Worm (Caenorhabditis elegans) whole organism, late embryonic: ENCODE measurements around the gene C33D9.13.

Experiments used
- F13H6.1 ChIP-seq: sonication (generic microtip); optimal IDR thresholded peaks from 2 replicates; lab custom pipeline; 2016; ENCODE audit warnings: missing genetic modification characterization, missing compliant biosample characterization
- ahr-1 ChIP-seq: sonication (generic microtip); optimal IDR thresholded peaks from 2 replicates; lab custom pipeline; 2016; ENCODE audit warnings: missing genetic modification characterization, missing compliant biosample characterization
- ceh-2 ChIP-seq: sonication (generic microtip); optimal IDR thresholded peaks from 2 replicates; lab custom pipeline; 2016; ENCODE audit warnings: missing genotype, missing genetic modification characterization, missing compliant biosample characterization
- ceh-24 ChIP-seq: sonication (generic microtip); optimal IDR thresholded peaks from 2 replicates; lab custom pipeline; 2016; ENCODE audit warnings: mild to moderate bottlenecking, missing genetic modification characterization, missing compliant biosample characterization
- ceh-30 ChIP-seq: fragments of 150-350 bp; optimal IDR thresholded peaks from 2 replicates; lab custom pipeline; 2014; ENCODE audit warnings: missing biosample characterization, missing genetic modification characterization
- ceh-34 ChIP-seq: sonication (generic microtip); optimal IDR thresholded peaks from 2 replicates; lab custom pipeline; 2016; ENCODE audit warnings: mild to moderate bottlenecking, missing genetic modification characterization, missing compliant biosample characterization
- ceh-48 ChIP-seq: sonication (generic microtip); optimal IDR thresholded peaks from 2 replicates; lab custom pipeline; 2016; ENCODE audit warnings: missing genetic modification characterization, inconsistent platforms, missing compliant biosample characterization
- ceh-6 ChIP-seq: fragments of 200-800 bp; sonication (Bioruptor generic); optimal IDR thresholded peaks from 2 replicates; lab custom pipeline; 2018; ENCODE audit warnings: mild to moderate bottlenecking, missing genetic modification characterization, missing compliant biosample characterization
- dmd-4 ChIP-seq: sonication (generic microtip); optimal IDR thresholded peaks from 2 replicates; lab custom pipeline; 2016; ENCODE audit warnings: borderline replicate concordance, missing genetic modification characterization, missing compliant biosample characterization
- dve-1 ChIP-seq: sonication (generic microtip); optimal IDR thresholded peaks from 2 replicates; lab custom pipeline; 2017; ENCODE audit warnings: antibody characterized with exemption, mild to moderate bottlenecking, missing genetic modification characterization, missing compliant biosample characterization
- fax-1 ChIP-seq: sonication (generic microtip); optimal IDR thresholded peaks from 2 replicates; lab custom pipeline; 2016; ENCODE audit warnings: missing genotype, missing genetic modification characterization, missing compliant biosample characterization
- gmeb-2 ChIP-seq: sonication (generic microtip); optimal IDR thresholded peaks from 2 replicates; lab custom pipeline; 2016; ENCODE audit warnings: missing genetic modification characterization, inconsistent platforms, missing compliant biosample characterization
- hlh-15 ChIP-seq: sonication (generic microtip); optimal IDR thresholded peaks from 2 replicates; lab custom pipeline; 2016; ENCODE audit warnings: missing genetic modification characterization, missing compliant biosample characterization
- hlh-30 ChIP-seq: sonication (generic microtip); optimal IDR thresholded peaks from 2 replicates; lab custom pipeline; 2017; ENCODE audit warnings: antibody characterized with exemption, missing genetic modification characterization, missing compliant biosample characterization; ENCODE audit not compliant: insufficient read depth
- hlh-8 ChIP-seq: sonication (generic microtip); optimal IDR thresholded peaks from 2 replicates; lab custom pipeline; 2016; ENCODE audit warnings: missing genotype, missing genetic modification characterization, missing compliant biosample characterization
- lim-6 ChIP-seq: sonication (generic microtip); optimal IDR thresholded peaks from 2 replicates; lab custom pipeline; 2016; ENCODE audit warnings: missing genetic modification characterization, missing compliant biosample characterization
- lin-11 ChIP-seq: fragments of 200-800 bp; sonication (Bioruptor generic); optimal IDR thresholded peaks from 2 replicates; lab custom pipeline; 2018; ENCODE audit warnings: mild to moderate bottlenecking, missing genetic modification characterization, missing compliant biosample characterization
- nfya-1 ChIP-seq: sonication (generic microtip); optimal IDR thresholded peaks from 2 replicates; lab custom pipeline; 2017; ENCODE audit warnings: missing genetic modification characterization, mild to moderate bottlenecking, missing compliant biosample characterization, antibody characterized with exemption, moderate library complexity
- nhr-11 ChIP-seq: fragments of 150-350 bp; optimal IDR thresholded peaks from 2 replicates; lab custom pipeline; 2014; ENCODE audit warnings: missing biosample characterization, missing genetic modification characterization
- npax-4 ChIP-seq: sonication (generic microtip); optimal IDR thresholded peaks from 2 replicates; lab custom pipeline; 2016; ENCODE audit warnings: missing genetic modification characterization, missing compliant biosample characterization
- odd-2 ChIP-seq: sonication (generic microtip); optimal IDR thresholded peaks from 2 replicates; lab custom pipeline; 2017; ENCODE audit warnings: antibody characterized with exemption, mild to moderate bottlenecking, missing genetic modification characterization, missing compliant biosample characterization
- pag-3 ChIP-seq: sonication (generic microtip); optimal IDR thresholded peaks from 2 replicates; lab custom pipeline; 2016; ENCODE audit warnings: missing compliant biosample characterization, missing genetic modification characterization, borderline replicate concordance
- pax-1 ChIP-seq: fragments of 150-350 bp; optimal IDR thresholded peaks from 2 replicates; lab custom pipeline; 2014; ENCODE audit warnings: missing biosample characterization, missing genetic modification characterization
- pha-2 ChIP-seq: sonication (generic microtip); optimal IDR thresholded peaks from 2 replicates; lab custom pipeline; 2017; ENCODE audit warnings: mild to moderate bottlenecking, missing genetic modification characterization, missing compliant biosample characterization
- pha-4 ChIP-seq: fragments of 150-350 bp; optimal IDR thresholded peaks from 2 replicates; lab custom pipeline; 2018; ENCODE audit warnings: missing biosample characterization, missing genetic modification reagents, missing genetic modification characterization
- pqm-1 ChIP-seq: sonication (generic microtip); optimal IDR thresholded peaks from 2 replicates; lab custom pipeline; 2016; ENCODE audit warnings: missing genetic modification characterization, missing compliant biosample characterization
- pros-1 ChIP-seq: fragments of 150-350 bp; optimal IDR thresholded peaks from 2 replicates; lab custom pipeline; 2014; ENCODE audit warnings: missing biosample characterization, missing genetic modification reagents, missing genetic modification characterization
- rnt-1 ChIP-seq: sonication (generic microtip); optimal IDR thresholded peaks from 2 replicates; lab custom pipeline; 2016; ENCODE audit warnings: missing genetic modification characterization, missing compliant biosample characterization
- sdc-2 ChIP-seq: sonication (generic microtip); optimal IDR thresholded peaks from 2 replicates; lab custom pipeline; 2016; ENCODE audit warnings: missing genotype, missing genetic modification characterization, missing compliant biosample characterization
- sox-2 ChIP-seq: fragments of 200-800 bp; sonication (Bioruptor generic); IDR thresholded peaks from 2 replicates; pipeline ENCODE4 v1.3.6; 2022; ENCODE audit warnings: missing genetic modification reagents, missing genetic modification characterization, missing compliant biosample characterization
- sox-4 ChIP-seq: sonication (generic microtip); optimal IDR thresholded peaks from 2 replicates; lab custom pipeline; 2017; ENCODE audit warnings: mild to moderate bottlenecking, missing genetic modification characterization, inconsistent platforms, missing compliant biosample characterization
- tbx-2 ChIP-seq: sonication (generic microtip); optimal IDR thresholded peaks from 2 replicates; lab custom pipeline; 2016; ENCODE audit warnings: missing genetic modification characterization, missing compliant biosample characterization
- ttx-3 ChIP-seq: sonication (generic microtip); optimal IDR thresholded peaks from 2 replicates; lab custom pipeline; 2016; ENCODE audit warnings: missing genetic modification reagents, missing genetic modification characterization, missing compliant biosample characterization
- unc-55 ChIP-seq: sonication (generic microtip); optimal IDR thresholded peaks from 2 replicates; lab custom pipeline; 2017; ENCODE audit warnings: missing biosample characterization, missing genetic modification reagents, missing genetic modification characterization
- unc-86 ChIP-seq: sonication (generic microtip); optimal IDR thresholded peaks from 2 replicates; lab custom pipeline; 2016; ENCODE audit warnings: missing genetic modification characterization, missing compliant biosample characterization

C33D9.13 gene

ce11 chrIV:8784855-8785327 is at the start of gene C33D9.13:
Gene C33D9.13, minus strand, starts transcription at chrIV:8785277.
- TF ChIP-seq ceh-48 (tag; lab: Kevin White, UChicago) (peak; percentile 33), nhr-11 (tag; lab: Kevin White, UChicago) (no peak)

- TF ChIP-seq nfya-1 (no peak), dve-1 (tag; lab: Kevin White, UChicago) (peak; percentile 5)
Observed at ce11 chrIV:8830591-8830990, 45.5 kb upstream of the C33D9.13 start, which contains the start of gene T28C6.8. Gene T28C6.8, minus strand, starts transcription at chrIV:8830727.

ce11 chrIV:8827500-8827899 is 42.4 kb upstream of the C33D9.13 start, which contains the start of gene T28C6.7:
Gene T28C6.7, plus strand, starts transcription at chrIV:8827800.
- TF ChIP-seq unc-86 (no peak), sox-2 (GFP tag; lab: Robert Waterston, UW) (no peak)

- TF ChIP-seq hlh-30 (tag; lab: Kevin White, UChicago), result no peak
- peak; percentile 88 for TF ChIP-seq ceh-48 (tag; lab: Kevin White, UChicago)
Observed at ce11 chrIV:8826606-8827000, 41.5 kb upstream of the C33D9.13 start.

- TF ChIP-seq ttx-3 (tag; lab: Kevin White, UChicago) (no peak), lim-6 (tag; lab: Kevin White, UChicago) (no peak), hlh-15 (tag; lab: Kevin White, UChicago) (no peak), fax-1 (tag; lab: Kevin White, UChicago) (no peak), nfya-1 (no peak), dve-1 (tag; lab: Kevin White, UChicago) (no peak), tbx-2 (tag; lab: Kevin White, UChicago) (no peak), ceh-24 (tag; lab: Kevin White, UChicago) (no peak), npax-4 (no peak), dmd-4 (tag; lab: Kevin White, UChicago) (no peak), sdc-2 (tag; lab: Kevin White, UChicago) (no peak), sox-4 (no peak), pha-2 (tag; lab: Kevin White, UChicago) (no peak), ahr-1 (tag; lab: Kevin White, UChicago) (no peak), unc-55 (GFP tag; lab: Kevin White, UChicago) (no peak)
Observed at ce11 chrIV:8825997-8826605, 41.0 kb upstream of the C33D9.13 start.

DNA sequence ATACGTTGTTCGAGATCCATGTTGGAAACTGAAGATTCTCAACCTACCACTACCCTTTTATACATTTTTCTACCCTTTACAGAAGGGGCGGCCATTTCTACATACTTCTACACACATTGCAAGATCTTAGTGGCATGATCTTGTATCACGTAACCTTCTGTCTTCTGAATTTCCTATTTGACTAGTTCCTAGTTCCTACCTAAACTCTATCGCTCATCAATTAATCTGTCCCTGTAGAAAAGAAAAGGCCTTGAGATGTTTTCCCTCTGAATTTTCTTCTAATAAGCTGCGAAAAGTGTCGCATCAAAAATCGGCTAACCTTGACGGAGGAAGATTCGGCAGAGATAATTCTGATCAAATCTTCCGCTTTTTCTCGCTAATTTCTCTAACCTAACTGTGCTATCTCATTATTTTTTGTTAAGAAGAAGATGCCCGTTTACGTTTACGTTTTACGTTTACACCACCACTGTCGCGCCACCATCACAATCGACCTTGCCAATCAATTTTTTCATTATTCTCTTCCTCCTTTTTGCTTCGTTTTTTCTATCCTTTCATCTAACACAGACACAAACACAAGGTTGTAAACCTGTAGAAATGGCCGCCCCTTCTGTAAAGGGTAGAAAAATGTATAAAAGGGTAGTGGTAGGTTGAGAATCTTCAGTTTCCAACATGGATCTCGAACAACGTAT is 39.2 kb upstream of the C33D9.13 start, which contains the start of the genes col-117 and col-3:
col-117 (minus strand) TSS at position 51 of the 689 bp plus-strand sequence.
col-3 (plus strand) TSS at position 639 of the 689 bp plus-strand sequence.
- TF ChIP-seq F13H6.1 (tag; lab: Kevin White, UChicago), result no peak
- TF ChIP-seq pag-3 (tag; lab: Kevin White, UChicago), result no peak
- TF ChIP-seq ceh-30 (tag; lab: Kevin White, UChicago), result no peak
- no peak for TF ChIP-seq pha-2 (tag; lab: Kevin White, UChicago)
- no peak for TF ChIP-seq ceh-6 (GFP tag; lab: Kevin White, UChicago)
- no peak for TF ChIP-seq pros-1 (tag; lab: Kevin White, UChicago)
- no peak for TF ChIP-seq tbx-2 (tag; lab: Kevin White, UChicago)
- TF ChIP-seq, all 69 proteins: peak for 0

- TF ChIP-seq pqm-1 (tag; lab: Kevin White, UChicago) (no peak), odd-2 (no peak), pax-1 (tag; lab: Kevin White, UChicago) (no peak), rnt-1 (tag; lab: Kevin White, UChicago) (no peak), lin-11 (tag; lab: Kevin White, UChicago) (no peak), nhr-11 (tag; lab: Kevin White, UChicago) (no peak), ceh-2 (tag; lab: Kevin White, UChicago) (no peak), ceh-34 (tag; lab: Kevin White, UChicago) (no peak), pha-4 (no peak), gmeb-2 (no peak), hlh-8 (tag; lab: Kevin White, UChicago) (no peak)
Observed at ce11 chrIV:8822598-8822997, 37.5 kb upstream of the C33D9.13 start.
